Worm (Caenorhabditis elegans): ENCODE data around the gene F58H1.8.

ce11 chrV:11964723-11965122, 29.8 kb downstream of the F58H1.8 start, which contains the start of gene F58H1.7:
- TF ChIP-seq unc-86 (tag; optimal IDR thresholded peaks at IDR 0.05) (no peak), nhr-28 (tag; optimal IDR thresholded peaks at IDR 0.05) (no peak), tbx-2 (tag; optimal IDR thresholded peaks at IDR 0.05) (no peak), nhr-85 (tag) (no peak), irx-1 (tag; optimal IDR thresholded peaks at IDR 0.05) (no peak), nhr-237 (tag; optimal IDR thresholded peaks at IDR 0.05) (no peak), lsy-2 (tag; optimal IDR thresholded peaks at IDR 0.05) (no peak), dsc-1 (tag; optimal IDR thresholded peaks at IDR 0.05) (no peak), nhr-19 (GFP tag; conservative IDR thresholded peaks at IDR 0.05) (no peak), nhr-77 (tag; optimal IDR thresholded peaks at IDR 0.05) (no peak), fkh-10 (GFP tag; optimal IDR thresholded peaks at IDR 0.05) (no peak), snpc-4 (tag; optimal IDR thresholded peaks at IDR 0.05) (no peak), hpl-2 (GFP tag; optimal IDR thresholded peaks at IDR 0.05) (no peak), lin-13 (GFP tag; optimal IDR thresholded peaks at IDR 0.05) (no peak)
